Worm (Caenorhabditis elegans) whole organism, midembryonic: Measurements from ENCODE around the gene fbxa-6.

Source experiments
- T22C8.4 ChIP-seq: fragments of 200-800 bp; sonication (Bioruptor generic); IDR thresholded peaks from 2 replicates; pipeline ENCODE4 v1.3.6; 2022; ENCODE audit warnings: missing genetic modification characterization, missing compliant biosample characterization
- cog-1 ChIP-seq: sonication (generic microtip); optimal IDR thresholded peaks from 2 replicates; lab custom pipeline; 2016; ENCODE audit warnings: missing genetic modification characterization, missing compliant biosample characterization
- flt-1 ChIP-seq: fragments of 200-800 bp; sonication (Bioruptor generic); IDR thresholded peaks from 2 replicates; pipeline ENCODE4 v1.3.6; 2022; ENCODE audit warnings: missing genetic modification characterization, missing compliant biosample characterization
- klf-2 ChIP-seq: fragments of 200-800 bp; sonication (Bioruptor generic); conservative IDR thresholded peaks from 2 replicates; pipeline ENCODE4 v1.3.6; 2022; ENCODE audit warnings: missing genetic modification reagents, missing genetic modification characterization, missing compliant biosample characterization
- med-1 ChIP-seq: sonication (generic microtip); optimal IDR thresholded peaks from 2 replicates; lab custom pipeline; 2017; ENCODE audit warnings: missing genetic modification characterization, mild to moderate bottlenecking, missing compliant biosample characterization, antibody characterized with exemption, missing genetic modification reagents; ENCODE audit not compliant: insufficient read depth
- ref-1 ChIP-seq: fragments of 200-800 bp; sonication (Bioruptor generic); conservative IDR thresholded peaks from 2 replicates; pipeline ENCODE4 v1.3.6; 2022; ENCODE audit warnings: missing genetic modification reagents, missing genetic modification characterization, missing compliant biosample characterization
- tab-1 ChIP-seq: fragments of 200-800 bp; sonication (Bioruptor generic); IDR thresholded peaks from 2 replicates; pipeline ENCODE4 v1.3.6; 2022; ENCODE audit warnings: missing genetic modification characterization, missing compliant biosample characterization
- ztf-23 ChIP-seq: fragments of 200-800 bp; sonication (Bioruptor generic); IDR thresholded peaks from 2 replicates; pipeline ENCODE4 v1.3.6; 2022; ENCODE audit warnings: missing genetic modification reagents, missing genetic modification characterization, missing compliant biosample characterization
- ztf-29 ChIP-seq: fragments of 200-800 bp; sonication (Bioruptor generic); IDR thresholded peaks from 2 replicates; pipeline ENCODE4 v1.3.6; 2022; ENCODE audit warnings: missing genetic modification reagents, missing genetic modification characterization, missing compliant biosample characterization

fbxa-6 gene

ce11 chrIII:2919-3371, at the start of gene fbxa-6, which contains the start of the genes cTel54X.2 and npr-30:
TSS of gene fbxa-6 (minus strand) at chrIII:3097.
TSS of gene cTel54X.2 (plus strand) at chrIII:3278.
TSS of gene npr-30 (plus strand) at chrIII:3321.
- TF ChIP-seq tab-1 (GFP tag; lab: Robert Waterston, UW): no peak

ce11 chrIII:51622-52021, 48.7 kb upstream of the fbxa-6 start:
- TF ChIP-seq tab-1 (GFP tag; lab: Robert Waterston, UW): no peak
- no peak for TF ChIP-seq ztf-29 (GFP tag; lab: Robert Waterston, UW)
- TF ChIP-seq flt-1: no peak
- no peak for TF ChIP-seq cog-1 (tag; lab: Kevin White, UChicago)
- TF ChIP-seq klf-2 (GFP tag; lab: Robert Waterston, UW): no peak
- TF ChIP-seq ztf-23 (GFP tag; lab: Robert Waterston, UW): no peak
- TF ChIP-seq ref-1 (GFP tag; lab: Robert Waterston, UW): no peak
- TF ChIP-seq T22C8.4 (GFP tag; lab: Robert Waterston, UW): no peak
- no peak for TF ChIP-seq med-1 (GFP tag; lab: Kevin White, UChicago)

- no peak for TF ChIP-seq flt-1
- no peak for TF ChIP-seq med-1 (GFP tag; lab: Kevin White, UChicago)
- no peak for TF ChIP-seq tab-1 (GFP tag; lab: Robert Waterston, UW)
- TF ChIP-seq ref-1 (GFP tag; lab: Robert Waterston, UW): no peak
- no peak for TF ChIP-seq cog-1 (tag; lab: Kevin White, UChicago)
- TF ChIP-seq T22C8.4 (GFP tag; lab: Robert Waterston, UW): no peak
- no peak for TF ChIP-seq ztf-29 (GFP tag; lab: Robert Waterston, UW)
- no peak for TF ChIP-seq ztf-23 (GFP tag; lab: Robert Waterston, UW)
- TF ChIP-seq klf-2 (GFP tag; lab: Robert Waterston, UW): no peak
Measured at ce11 chrIII:50418-50817, 47.5 kb upstream of the fbxa-6 start.

- 0 out of 2 replicates have a peak, but pooled peaks have one; percentile 39 for TF ChIP-seq klf-2 (GFP tag; lab: Robert Waterston, UW)
- TF ChIP-seq ref-1 (GFP tag; lab: Robert Waterston, UW): no peak
- TF ChIP-seq cog-1 (tag; lab: Kevin White, UChicago): no peak
Measured at ce11 chrIII:49064-49463, 46.2 kb upstream of the fbxa-6 start.

- TF ChIP-seq ztf-23 (GFP tag; lab: Robert Waterston, UW) (no peak), flt-1 (0 out of 2 replicates have a peak, but pooled peaks have one; percentile 9), T22C8.4 (GFP tag; lab: Robert Waterston, UW) (no peak), ztf-29 (GFP tag; lab: Robert Waterston, UW) (no peak), klf-2 (GFP tag; lab: Robert Waterston, UW) (no peak), cog-1 (tag; lab: Kevin White, UChicago) (no peak), ref-1 (GFP tag; lab: Robert Waterston, UW) (no peak)
Measured at ce11 chrIII:48329-48728, 45.4 kb upstream of the fbxa-6 start.

ce11 chrIII:42725-43124, 39.8 kb upstream of the fbxa-6 start:
- TF ChIP-seq cog-1 (tag; lab: Kevin White, UChicago): no peak
- TF ChIP-seq klf-2 (GFP tag; lab: Robert Waterston, UW): no peak
- TF ChIP-seq ref-1 (GFP tag; lab: Robert Waterston, UW): no peak
- no peak for TF ChIP-seq ztf-29 (GFP tag; lab: Robert Waterston, UW)
- no peak for TF ChIP-seq T22C8.4 (GFP tag; lab: Robert Waterston, UW)
- no peak for TF ChIP-seq flt-1
- TF ChIP-seq tab-1 (GFP tag; lab: Robert Waterston, UW): no peak
- TF ChIP-seq ztf-23 (GFP tag; lab: Robert Waterston, UW): no peak
- TF ChIP-seq med-1 (GFP tag; lab: Kevin White, UChicago): no peak

- TF ChIP-seq cog-1 (tag; lab: Kevin White, UChicago) (no peak), flt-1 (no peak), klf-2 (GFP tag; lab: Robert Waterston, UW) (no peak), ztf-23 (GFP tag; lab: Robert Waterston, UW) (no peak), ref-1 (GFP tag; lab: Robert Waterston, UW) (no peak), med-1 (GFP tag; lab: Kevin White, UChicago) (no peak), T22C8.4 (GFP tag; lab: Robert Waterston, UW) (no peak), ztf-29 (GFP tag; lab: Robert Waterston, UW) (no peak)
Measured at ce11 chrIII:41484-41883, 38.6 kb upstream of the fbxa-6 start.

- TF ChIP-seq cog-1 (tag; lab: Kevin White, UChicago): no peak
- no peak for TF ChIP-seq flt-1
- TF ChIP-seq ztf-23 (GFP tag; lab: Robert Waterston, UW): no peak
- TF ChIP-seq klf-2 (GFP tag; lab: Robert Waterston, UW): no peak
- TF ChIP-seq ztf-29 (GFP tag; lab: Robert Waterston, UW): no peak
- TF ChIP-seq tab-1 (GFP tag; lab: Robert Waterston, UW): no peak
- TF ChIP-seq T22C8.4 (GFP tag; lab: Robert Waterston, UW): no peak
- no peak for TF ChIP-seq med-1 (GFP tag; lab: Kevin White, UChicago)
- no peak for TF ChIP-seq ref-1 (GFP tag; lab: Robert Waterston, UW)
Measured at ce11 chrIII:40580-41113, 37.8 kb upstream of the fbxa-6 start, which contains the start of gene col-88. TSS of gene col-88 (plus strand) at chrIII:41063.

- no peak for TF ChIP-seq med-1 (GFP tag; lab: Kevin White, UChicago)
- no peak for TF ChIP-seq cog-1 (tag; lab: Kevin White, UChicago)
- no peak for TF ChIP-seq ztf-23 (GFP tag; lab: Robert Waterston, UW)
- TF ChIP-seq T22C8.4 (GFP tag; lab: Robert Waterston, UW): no peak
Measured at ce11 chrIII:39516-39915, 36.6 kb upstream of the fbxa-6 start.

- TF ChIP-seq ref-1 (GFP tag; lab: Robert Waterston, UW) (no peak), flt-1 (no peak), med-1 (GFP tag; lab: Kevin White, UChicago) (no peak), klf-2 (GFP tag; lab: Robert Waterston, UW) (no peak), ztf-29 (GFP tag; lab: Robert Waterston, UW) (no peak), tab-1 (GFP tag; lab: Robert Waterston, UW) (no peak), cog-1 (tag; lab: Kevin White, UChicago) (no peak)
Measured at ce11 chrIII:38117-38516, 35.2 kb upstream of the fbxa-6 start, which contains the start of gene clp-10. TSS of gene clp-10 (minus strand) at chrIII:38217.
